Fruit fly (Drosophila melanogaster) whole organism, embryonic: ENCODE measurements around the gene cd.

Experiments used
- Atf6 ChIP-seq: fragments of 200-800 bp; sonication (Bioruptor generic); IDR thresholded peaks from 2 replicates; pipeline ENCODE4 v1.3.6; 2022; ENCODE audit warnings: missing biosample characterization, missing genetic modification characterization
- Bgb ChIP-seq: fragments of 200-800 bp; sonication (Bioruptor generic); IDR thresholded peaks from 2 replicates; pipeline ENCODE4 v1.3.6; 2022; ENCODE audit warnings: missing biosample characterization, missing genetic modification characterization; ENCODE audit not compliant: partially characterized antibody
- CG10267 ChIP-seq: fragments of 200-800 bp; sonication (Bioruptor generic); optimal IDR thresholded peaks from 2 replicates; lab custom pipeline; 2018; ENCODE audit warnings: missing biosample characterization, mild to moderate bottlenecking, missing genetic modification characterization, moderate library complexity
- CG11398 ChIP-seq: fragments of 200-800 bp; sonication (Bioruptor generic); optimal IDR thresholded peaks from 2 replicates; lab custom pipeline; 2016; ENCODE audit warnings: missing biosample characterization, missing genetic modification characterization
- CG11504 ChIP-seq: fragments of 200-800 bp; sonication (Bioruptor generic); optimal IDR thresholded peaks from 3 replicates; lab custom pipeline; 2019; ENCODE audit warnings: missing biosample characterization, mild to moderate bottlenecking, missing genetic modification characterization, moderate library complexity
- CG13123 ChIP-seq: fragments of 200-800 bp; sonication (Bioruptor generic); optimal IDR thresholded peaks from 2 replicates; lab custom pipeline; 2016; ENCODE audit warnings: missing biosample characterization, missing genetic modification characterization
- CG15269 ChIP-seq: fragments of 200-800 bp; sonication (Bioruptor generic); optimal IDR thresholded peaks from 2 replicates; lab custom pipeline; 2018; ENCODE audit warnings: missing biosample characterization, mild to moderate bottlenecking, missing genetic modification characterization, moderate library complexity
- CG1602 ChIP-seq: fragments of 200-800 bp; sonication (Bioruptor generic); optimal IDR thresholded peaks from 3 replicates; lab custom pipeline; 2016; ENCODE audit warnings: missing biosample characterization, missing genetic modification characterization
- CG17186 ChIP-seq: fragments of 200-800 bp; sonication (Bioruptor generic); optimal IDR thresholded peaks from 3 replicates; lab custom pipeline; 2017; ENCODE audit warnings: missing biosample characterization, missing genetic modification reagents, missing genetic modification characterization
- CG17385 ChIP-seq: fragments of 200-800 bp; sonication (Bioruptor generic); optimal IDR thresholded peaks from 3 replicates; lab custom pipeline; 2018; ENCODE audit warnings: missing biosample characterization, mild to moderate bottlenecking, missing genetic modification characterization
- CG17829 ChIP-seq: fragments of 200-800 bp; optimal IDR thresholded peaks from 2 replicates; lab custom pipeline; 2019; ENCODE audit warnings: missing biosample characterization, mild to moderate bottlenecking, missing genetic modification characterization, moderate library complexity
- CG17912 ChIP-seq: fragments of 200-800 bp; sonication (Bioruptor generic); optimal IDR thresholded peaks from 2 replicates; lab custom pipeline; 2018; ENCODE audit warnings: missing biosample characterization, mild to moderate bottlenecking, missing genetic modification characterization
- CG3065 ChIP-seq: fragments of 200-800 bp; sonication (Bioruptor generic); optimal IDR thresholded peaks from 2 replicates; lab custom pipeline; 2016; ENCODE audit warnings: missing biosample characterization, missing genetic modification characterization
- CG32532 ChIP-seq: fragments of 200-800 bp; sonication (Bioruptor generic); IDR thresholded peaks from 2 replicates; pipeline ENCODE4 v1.3.6; 2022; ENCODE audit warnings: missing biosample characterization, missing genetic modification characterization
- CG33557 ChIP-seq: fragments of 200-800 bp; sonication (Bioruptor generic); optimal IDR thresholded peaks from 2 replicates; lab custom pipeline; 2019; ENCODE audit warnings: missing biosample characterization, mild to moderate bottlenecking, missing genetic modification characterization, moderate library complexity
- CG34376 ChIP-seq: fragments of 200-800 bp; sonication (Bioruptor generic); optimal IDR thresholded peaks from 2 replicates; lab custom pipeline; 2018; ENCODE audit warnings: missing biosample characterization, mild to moderate bottlenecking, missing genetic modification characterization
- CG42726 ChIP-seq: fragments of 200-800 bp; sonication (Bioruptor generic); IDR thresholded peaks from 2 replicates; pipeline ENCODE4 v1.3.6; 2022; ENCODE audit warnings: missing biosample characterization, missing genetic modification characterization; ENCODE audit not compliant: partially characterized antibody
- CG4820 ChIP-seq: fragments of 200-800 bp; sonication (Bioruptor generic); optimal IDR thresholded peaks from 3 replicates; lab custom pipeline; 2016; ENCODE audit warnings: missing biosample characterization, missing genetic modification characterization
- CG6765 ChIP-seq: fragments of 200-800 bp; sonication (Bioruptor generic); optimal IDR thresholded peaks from 3 replicates; lab custom pipeline; 2017; ENCODE audit warnings: missing biosample characterization, mild to moderate bottlenecking, missing genetic modification characterization
- CG8290 ChIP-seq, 3 experiments: fragments of 200-800 bp; sonication (Bioruptor generic); optimal IDR thresholded peaks; 2 replicates each; lab custom pipeline; 2016 to 2019; ENCODE audit warnings: missing biosample characterization in 3 of 3, missing genetic modification characterization in 3 of 3, mild to moderate bottlenecking in 2 of 3, moderate library complexity in 1 of 3
- CG9876 ChIP-seq: fragments of 200-800 bp; sonication (Bioruptor generic); optimal IDR thresholded peaks from 2 replicates; lab custom pipeline; 2016; ENCODE audit warnings: missing biosample characterization, missing genetic modification characterization
- CrebB ChIP-seq: fragments of 200-800 bp; sonication (Bioruptor generic); optimal IDR thresholded peaks from 3 replicates; lab custom pipeline; 2018; ENCODE audit warnings: missing biosample characterization, mild to moderate bottlenecking, missing genetic modification characterization
- Doc2 ChIP-seq: fragments of 200-800 bp; sonication (Bioruptor generic); IDR thresholded peaks from 2 replicates; pipeline ENCODE4 v1.3.6; 2022; ENCODE audit warnings: missing biosample characterization, missing genetic modification characterization
- Drgx ChIP-seq: fragments of 200-800 bp; sonication (Bioruptor generic); IDR thresholded peaks from 2 replicates; pipeline ENCODE4 v1.3.6; 2022; ENCODE audit warnings: missing biosample characterization, missing genetic modification characterization
- HHEX ChIP-seq: fragments of 200-800 bp; sonication (Bioruptor generic); optimal IDR thresholded peaks from 3 replicates; lab custom pipeline; 2017; ENCODE audit warnings: missing biosample characterization, mild to moderate bottlenecking, missing genetic modification characterization, missing genetic modification reagents
- Hand ChIP-seq: fragments of 200-800 bp; sonication (Bioruptor generic); optimal IDR thresholded peaks from 2 replicates; lab custom pipeline; 2017; ENCODE audit warnings: mild to moderate bottlenecking, missing biosample characterization, missing genetic modification reagents, missing genetic modification characterization
- Hr39 ChIP-seq: fragments of >200 bp; optimal IDR thresholded peaks from 2 replicates; lab custom pipeline; 2017
- NC2α ChIP-seq: fragments of 200-800 bp; sonication (Bioruptor generic); optimal IDR thresholded peaks from 2 replicates; lab custom pipeline; 2016; ENCODE audit warnings: missing biosample characterization, missing genetic modification characterization
- Neu2 ChIP-seq: fragments of 200-800 bp; sonication (Bioruptor generic); optimal IDR thresholded peaks from 3 replicates; lab custom pipeline; 2016; ENCODE audit warnings: missing biosample characterization, missing genetic modification characterization, borderline replicate concordance
- Nf-YC ChIP-seq: fragments of 200-800 bp; optimal IDR thresholded peaks from 3 replicates; lab custom pipeline; 2019; ENCODE audit warnings: missing biosample characterization, mild to moderate bottlenecking, missing genetic modification characterization, moderate library complexity
- Poxn ChIP-seq: fragments of 200-800 bp; sonication (Bioruptor generic); IDR thresholded peaks from 2 replicates; pipeline ENCODE4 v1.3.6; 2022; ENCODE audit warnings: missing biosample characterization, missing genetic modification characterization
- Xrp1 ChIP-seq: fragments of 200-800 bp; sonication (Bioruptor generic); IDR thresholded peaks from 2 replicates; pipeline ENCODE4 v1.3.6; 2022; ENCODE audit warnings: missing biosample characterization, missing genetic modification characterization
- aop ChIP-seq: fragments of 200-800 bp; sonication (Bioruptor generic); IDR thresholded peaks from 2 replicates; pipeline ENCODE4 v1.3.6; 2022; ENCODE audit warnings: missing biosample characterization, missing genetic modification characterization
- chif ChIP-seq, 2 experiments: fragments of 200-800 bp; sonication (Bioruptor generic); optimal IDR thresholded peaks; 3 replicates each; lab custom pipeline; 2016; ENCODE audit warnings: missing biosample characterization in 2 of 2, missing genetic modification characterization in 2 of 2
- chm ChIP-seq: fragments of 200-800 bp; sonication (Bioruptor generic); IDR thresholded peaks from 2 replicates; pipeline ENCODE4 v1.3.6; 2022; ENCODE audit warnings: missing biosample characterization, missing genetic modification characterization
- dm ChIP-seq: fragments of 200-800 bp; sonication (Bioruptor generic); optimal IDR thresholded peaks from 3 replicates; lab custom pipeline; 2016; ENCODE audit warnings: missing biosample characterization, missing genetic modification characterization
- dysf ChIP-seq: fragments of 200-800 bp; sonication (Bioruptor generic); IDR thresholded peaks from 3 replicates; pipeline ENCODE4 v1.3.6; 2022; ENCODE audit warnings: missing biosample characterization, missing genetic modification characterization
- hb ChIP-seq: fragments of 200-800 bp; sonication (Bioruptor generic); IDR thresholded peaks from 3 replicates; pipeline ENCODE4 v1.3.6; 2022; ENCODE audit warnings: missing biosample characterization, missing genetic modification characterization; ENCODE audit not compliant: partially characterized antibody
- her ChIP-seq: fragments of 200-800 bp; sonication (Bioruptor generic); optimal IDR thresholded peaks from 2 replicates; lab custom pipeline; 2016; ENCODE audit warnings: missing biosample characterization, missing genetic modification characterization
- kah ChIP-seq: fragments of 200-800 bp; sonication (Bioruptor generic); optimal IDR thresholded peaks from 2 replicates; lab custom pipeline; 2018; ENCODE audit warnings: missing biosample characterization, mild to moderate bottlenecking, missing genetic modification characterization
- ken ChIP-seq: fragments of 200-800 bp; sonication (Bioruptor generic); IDR thresholded peaks from 3 replicates; pipeline ENCODE4 v1.3.6; 2022; ENCODE audit warnings: missing biosample characterization, missing genetic modification characterization
- nau ChIP-seq: fragments of 200-800 bp; sonication (Bioruptor generic); optimal IDR thresholded peaks from 3 replicates; lab custom pipeline; 2017; ENCODE audit warnings: missing biosample characterization, mild to moderate bottlenecking, missing genetic modification characterization, missing genetic modification reagents
- org-1 ChIP-seq: fragments of 200-800 bp; sonication (Bioruptor generic); optimal IDR thresholded peaks from 2 replicates; lab custom pipeline; 2017; ENCODE audit warnings: missing biosample characterization, missing genetic modification characterization
- pita ChIP-seq: fragments of 200-800 bp; sonication (Bioruptor generic); optimal IDR thresholded peaks from 2 replicates; lab custom pipeline; 2017; ENCODE audit warnings: missing biosample characterization, mild to moderate bottlenecking, missing genetic modification characterization
- psq ChIP-seq: fragments of 200-800 bp; sonication (Bioruptor generic); optimal IDR thresholded peaks from 2 replicates; lab custom pipeline; 2017; ENCODE audit warnings: missing biosample characterization, missing genetic modification characterization
- ranshi ChIP-seq: fragments of 200-800 bp; sonication (Bioruptor generic); IDR thresholded peaks from 2 replicates; pipeline ENCODE4 v1.3.6; 2022; ENCODE audit warnings: missing biosample characterization, missing genetic modification characterization
- row ChIP-seq: fragments of 200-800 bp; sonication (Bioruptor generic); IDR thresholded peaks from 3 replicates; pipeline ENCODE4 v1.3.6; 2022; ENCODE audit warnings: missing biosample characterization, missing genetic modification characterization
- run ChIP-seq: fragments of 200-800 bp; sonication (Bioruptor generic); optimal IDR thresholded peaks from 3 replicates; lab custom pipeline; 2018; ENCODE audit warnings: missing biosample characterization, mild to moderate bottlenecking, missing genetic modification characterization
- stwl ChIP-seq: fragments of 200-800 bp; sonication (Bioruptor generic); optimal IDR thresholded peaks from 3 replicates; lab custom pipeline; 2018; ENCODE audit warnings: missing biosample characterization, mild to moderate bottlenecking, missing genetic modification characterization, moderate library complexity
- trh ChIP-seq: fragments of 200-800 bp; sonication (Bioruptor generic); optimal IDR thresholded peaks from 2 replicates; lab custom pipeline; 2016; ENCODE audit warnings: missing biosample characterization, missing genetic modification characterization
- ttk ChIP-seq: fragments of 200-800 bp; sonication (Bioruptor generic); IDR thresholded peaks from 2 replicates; pipeline ENCODE4 v2.1.2; 2022; ENCODE audit warnings: missing biosample characterization, missing genetic modification characterization

Gene cd

dm6 chr3R:22690311-22690710 is 4.4 kb upstream of the cd start, which contains the start of the genes wfs1 and Nup133 (continued):
- peak; percentile 52; the same call in 1 of the 2 replicates for TF ChIP-seq ranshi (GFP tag; lab: Robert Waterston, UW)
- no peak for TF ChIP-seq CG17186 (GFP tag; lab: Kevin White, UChicago)
- no peak for TF ChIP-seq NC2α
- TF ChIP-seq dm (GFP tag; lab: Kevin White, UChicago) = no peak
- peak; percentile 25 for TF ChIP-seq CG34376 (GFP tag; lab: Kevin White, UChicago)
- no peak for TF ChIP-seq pita (GFP tag; lab: Kevin White, UChicago)
- TF ChIP-seq run (tag; lab: Kevin White, UChicago) = peak; percentile 35
- TF ChIP-seq nau = no peak
- TF ChIP-seq kah (GFP tag; lab: Kevin White, UChicago) = peak; percentile 30
- TF ChIP-seq Xrp1 = peak; percentile 84
- TF ChIP-seq Doc2 (GFP tag; lab: Robert Waterston, UW) = no peak
- TF ChIP-seq ttk (GFP tag; lab: Robert Waterston, UW) = peak; percentile 53
- TF ChIP-seq CG15269 = no peak
- TF ChIP-seq stwl (tag; lab: Kevin White, UChicago) = peak; percentile 73
- TF ChIP-seq CG11398 = no peak
- peak; percentile 93 for TF ChIP-seq CG17829 (tag; lab: Kevin White, UChicago)
- no peak for TF ChIP-seq aop (GFP tag; lab: Robert Waterston, UW)
- TF ChIP-seq CG42726 (GFP tag; lab: Robert Waterston, UW) = no peak
- no peak for TF ChIP-seq CG8290 (GFP tag; optimal IDR thresholded peaks at IDR 0.05; lab: Kevin White, UChicago)
- no peak for TF ChIP-seq CG8290 (tag; optimal IDR thresholded peaks at IDR 0.05; lab: Kevin White, UChicago)
- peak; percentile 49 for TF ChIP-seq HHEX
- TF ChIP-seq CG6765 (GFP tag; lab: Kevin White, UChicago) = peak; percentile 47
- TF ChIP-seq org-1 = peak; percentile 15
- no peak for TF ChIP-seq her (GFP tag; lab: Kevin White, UChicago)
- no peak for TF ChIP-seq Hand
- no peak for TF ChIP-seq ken (GFP tag; lab: Robert Waterston, UW)
- TF ChIP-seq chif (GFP tag; optimal IDR thresholded peaks at IDR 0.05; lab: Kevin White, UChicago) = no peak
- peak; percentile 76 for TF ChIP-seq CG13123
- TF ChIP-seq Drgx (GFP tag; lab: Robert Waterston, UW) = no peak; the same call in 1 of the 2 replicates
- peak; percentile 67 for TF ChIP-seq Atf6 (GFP tag; lab: Robert Waterston, UW)
- TF ChIP-seq hb = peak; percentile 49; the same call in 1 of the 3 replicates
- no peak for TF ChIP-seq Neu2 (GFP tag; lab: Kevin White, UChicago)
- TF ChIP-seq CG9876 = no peak
- TF ChIP-seq CG17385 (GFP tag; lab: Kevin White, UChicago) = no peak
- no peak for TF ChIP-seq Nf-YC (tag; lab: Kevin White, UChicago)
- TF ChIP-seq psq (GFP tag; lab: Kevin White, UChicago) = peak; percentile 19
- TF ChIP-seq CG3065 (GFP tag; lab: Kevin White, UChicago) = peak; percentile 34
- no peak for TF ChIP-seq Hr39 (lab: Kevin White, UChicago)
- peak; percentile 66; the same call in 1 of the 2 replicates for TF ChIP-seq CG32532 (GFP tag; lab: Robert Waterston, UW)
- peak; percentile 46; the same call in 1 of the 2 replicates for TF ChIP-seq chm (GFP tag; lab: Robert Waterston, UW)
- peak; percentile 62; the same call in 1 of the 3 replicates for TF ChIP-seq dysf (GFP tag; lab: Robert Waterston, UW)
- no peak for TF ChIP-seq CG17912
- peak; percentile 75 for TF ChIP-seq Bgb (GFP tag; lab: Robert Waterston, UW)
- peak; percentile 87 for TF ChIP-seq CG10267 (tag; lab: Kevin White, UChicago)
- TF ChIP-seq CG33557 (GFP tag; lab: Kevin White, UChicago) = peak; percentile 86
- peak; percentile 78 for TF ChIP-seq CG1602 (GFP tag; lab: Kevin White, UChicago)
- peak; percentile 28 for TF ChIP-seq CrebB (tag; lab: Kevin White, UChicago)
- TF ChIP-seq CG11504 (tag; lab: Kevin White, UChicago) = no peak
- TF ChIP-seq Poxn (GFP tag; lab: Robert Waterston, UW) = no peak
- peak; percentile 42 for TF ChIP-seq trh
- peak; percentile 63 for TF ChIP-seq CG4820
- peak; percentile 94 for TF ChIP-seq row (GFP tag; lab: Robert Waterston, UW)
